Worm (Caenorhabditis elegans) whole organism, mixed stage, embryonic: ENCODE data around the gene R10E9.4.
A peak's percentile ranks its signal among the peaks of the same experiment; 100 is the strongest.

Experiments
- M03D4.4 ChIP-seq: sonication (generic microtip); optimal IDR thresholded peaks from 2 replicates; lab custom pipeline; 2017; ENCODE audit warnings: mild to moderate bottlenecking, missing genetic modification characterization, missing compliant biosample characterization
- bed-3 ChIP-seq: fragments of 200-800 bp; sonication (Bioruptor generic); optimal IDR thresholded peaks from 3 replicates; lab custom pipeline; 2018; ENCODE audit warnings: mild to moderate bottlenecking, missing genetic modification characterization, moderate library complexity, missing compliant biosample characterization
- blmp-1 ChIP-seq: fragments of 150-350 bp; optimal IDR thresholded peaks from 2 replicates; lab custom pipeline; 2014; ENCODE audit warnings: missing biosample characterization, missing genetic modification characterization
- ceh-43 ChIP-seq: fragments of 200-800 bp; sonication (Bioruptor generic); optimal IDR thresholded peaks from 2 replicates; lab custom pipeline; 2018; ENCODE audit warnings: mild to moderate bottlenecking, missing genetic modification characterization, moderate library complexity, missing compliant biosample characterization
- ces-1 ChIP-seq: fragments of 150-350 bp; optimal IDR thresholded peaks from 2 replicates; lab custom pipeline; 2014; ENCODE audit warnings: missing biosample characterization, missing genetic modification reagents, missing genetic modification characterization
- cnd-1 ChIP-seq: fragments of 200-800 bp; sonication (Bioruptor generic); optimal IDR thresholded peaks from 2 replicates; lab custom pipeline; 2018; ENCODE audit warnings: mild to moderate bottlenecking, missing genetic modification characterization, missing compliant biosample characterization
- elt-3 ChIP-seq: fragments of 150-350 bp; optimal IDR thresholded peaks from 2 replicates; lab custom pipeline; 2014; ENCODE audit warnings: missing biosample characterization, missing genetic modification characterization
- flh-1 ChIP-seq: fragments of 200-800 bp; sonication (Bioruptor generic); optimal IDR thresholded peaks from 2 replicates; lab custom pipeline; 2018; ENCODE audit warnings: mild to moderate bottlenecking, missing genetic modification characterization, moderate library complexity, missing compliant biosample characterization
- ham-2 ChIP-seq: fragments of 200-800 bp; sonication (Bioruptor generic); optimal IDR thresholded peaks from 2 replicates; lab custom pipeline; 2018; ENCODE audit warnings: mild to moderate bottlenecking, missing genetic modification characterization, missing compliant biosample characterization
- hlh-1 ChIP-seq: fragments of 150-350 bp; optimal IDR thresholded peaks from 2 replicates; lab custom pipeline; 2014; ENCODE audit warnings: missing biosample characterization, missing genetic modification reagents, missing genetic modification characterization
- lin-13 ChIP-seq: fragments of 150-350 bp; optimal IDR thresholded peaks from 2 replicates; lab custom pipeline; 2014; ENCODE audit warnings: missing biosample characterization, missing genetic modification characterization
- lin-32 ChIP-seq: fragments of 200-800 bp; sonication (Bioruptor generic); optimal IDR thresholded peaks from 2 replicates; lab custom pipeline; 2018; ENCODE audit warnings: mild to moderate bottlenecking, missing genetic modification characterization, missing compliant biosample characterization
- mab-5 ChIP-seq: fragments of 150-350 bp; optimal IDR thresholded peaks from 2 replicates; lab custom pipeline; 2014; ENCODE audit warnings: missing biosample characterization, missing genetic modification characterization
- mep-1 ChIP-seq: fragments of 150-350 bp; optimal IDR thresholded peaks from 2 replicates; lab custom pipeline; 2017; ENCODE audit warnings: missing biosample characterization, missing genetic modification reagents, missing genetic modification characterization, inconsistent platforms
- mls-2 ChIP-seq: sonication (generic microtip); optimal IDR thresholded peaks from 2 replicates; lab custom pipeline; 2016; ENCODE audit warnings: mild to moderate bottlenecking, missing genetic modification characterization, moderate library complexity, missing compliant biosample characterization
- nhr-12 ChIP-seq: fragments of 150-350 bp; optimal IDR thresholded peaks from 2 replicates; lab custom pipeline; 2014; ENCODE audit warnings: missing biosample characterization, missing genetic modification characterization
- nhr-2 ChIP-seq: fragments of 150-350 bp; optimal IDR thresholded peaks from 2 replicates; lab custom pipeline; 2014; ENCODE audit warnings: missing biosample characterization, missing genetic modification characterization
- nhr-237 ChIP-seq: fragments of 150-350 bp; optimal IDR thresholded peaks from 2 replicates; lab custom pipeline; 2014; ENCODE audit warnings: missing biosample characterization, missing genetic modification characterization
- nhr-28 ChIP-seq: fragments of 150-350 bp; optimal IDR thresholded peaks from 2 replicates; lab custom pipeline; 2014; ENCODE audit warnings: missing biosample characterization, missing genetic modification characterization
- nhr-76 ChIP-seq: sonication (generic microtip); optimal IDR thresholded peaks from 2 replicates; lab custom pipeline; 2017; ENCODE audit warnings: missing biosample characterization, missing genetic modification characterization
- pha-4 ChIP-seq: fragments of 150-350 bp; optimal IDR thresholded peaks from 2 replicates; lab custom pipeline; 2018; ENCODE audit warnings: missing biosample characterization, missing genetic modification reagents, missing genetic modification characterization
- sem-2 ChIP-seq: fragments of 200-800 bp; sonication (Bioruptor generic); optimal IDR thresholded peaks from 2 replicates; lab custom pipeline; 2018; ENCODE audit warnings: mild to moderate bottlenecking, missing genetic modification characterization, missing compliant biosample characterization
- snpc-4 ChIP-seq: fragments of 150-350 bp; optimal IDR thresholded peaks from 2 replicates; lab custom pipeline; 2014; ENCODE audit warnings: missing biosample characterization, missing genetic modification characterization
- sptf-1 ChIP-seq: sonication (generic microtip); optimal IDR thresholded peaks from 2 replicates; lab custom pipeline; 2017; ENCODE audit warnings: mild to moderate bottlenecking, missing genetic modification characterization, moderate library complexity, missing compliant biosample characterization
- tbx-8 ChIP-seq: fragments of 200-800 bp; sonication (Bioruptor generic); optimal IDR thresholded peaks from 2 replicates; lab custom pipeline; 2018; ENCODE audit warnings: mild to moderate bottlenecking, missing genetic modification characterization, moderate library complexity, missing compliant biosample characterization
- unc-39 ChIP-seq: fragments of 150-350 bp; optimal IDR thresholded peaks from 2 replicates; lab custom pipeline; 2014; ENCODE audit warnings: missing biosample characterization, missing genetic modification characterization
- unc-62 ChIP-seq: fragments of 150-350 bp; optimal IDR thresholded peaks from 2 replicates; lab custom pipeline; 2014; ENCODE audit warnings: missing biosample characterization, missing genetic modification reagents, missing genetic modification characterization
- ztf-11 ChIP-seq: fragments of 150-350 bp; optimal IDR thresholded peaks from 2 replicates; lab custom pipeline; 2014; ENCODE audit warnings: missing biosample characterization, missing genetic modification characterization

The R10E9.4 gene

ce11 chrIII:4004064-4004580 lies 31.5 kb upstream of the R10E9.4 start, which contains the start of gene tif-1A (continued):
- no peak for TF ChIP-seq bed-3 (GFP tag; lab: Kevin White, UChicago)
- TF ChIP-seq lin-13: peak; percentile 89
- TF ChIP-seq cnd-1 (tag; lab: Kevin White, UChicago): no peak
- TF ChIP-seq nhr-2 (tag; lab: Kevin White, UChicago): no peak
- no peak for TF ChIP-seq ztf-11 (tag; lab: Kevin White, UChicago)

ce11 chrIII:3994457-3994856 lies 21.9 kb upstream of the R10E9.4 start:
- TF ChIP-seq ham-2: no peak
- TF ChIP-seq mep-1 (tag; lab: Kevin White, UChicago): no peak
- peak; percentile 4 for TF ChIP-seq unc-62 (GFP tag; lab: Kevin White, UChicago)
- TF ChIP-seq ceh-43 (GFP tag; lab: Kevin White, UChicago): no peak
- TF ChIP-seq ztf-11 (tag; lab: Kevin White, UChicago): no peak
- no peak for TF ChIP-seq mls-2 (tag; lab: Kevin White, UChicago)
- no peak for TF ChIP-seq sptf-1

ce11 chrIII:3992089-3992488 lies 19.5 kb upstream of the R10E9.4 start, which contains the start of gene glb-11:
glb-11 (minus strand) TSS chrIII:3992189.
- TF ChIP-seq unc-39: no peak

- TF ChIP-seq nhr-12 (tag; lab: Kevin White, UChicago) (no peak), nhr-28 (tag; lab: Kevin White, UChicago) (no peak), unc-62 (GFP tag; lab: Kevin White, UChicago) (peak; percentile 2), mep-1 (tag; lab: Kevin White, UChicago) (no peak), mab-5 (tag; lab: Kevin White, UChicago) (no peak), tbx-8 (GFP tag; lab: Kevin White, UChicago) (no peak), mls-2 (tag; lab: Kevin White, UChicago) (no peak), cnd-1 (tag; lab: Kevin White, UChicago) (no peak), hlh-1 (tag; lab: Kevin White, UChicago) (peak; percentile 75), bed-3 (GFP tag; lab: Kevin White, UChicago) (no peak), sem-2 (GFP tag; lab: Kevin White, UChicago) (no peak), pha-4 (tag; lab: Kevin White, UChicago) (no peak), lin-32 (GFP tag; lab: Kevin White, UChicago) (no peak)
These were observed 18.8 kb upstream of the R10E9.4 start for ce11 chrIII:3991362-3991761.

ce11 chrIII:3987759-3988158 lies 15.2 kb upstream of the R10E9.4 start, which contains the start of gene C36E8.6:
C36E8.6 (plus strand) TSS chrIII:3988059.
- TF ChIP-seq lin-32 (GFP tag; lab: Kevin White, UChicago) (no peak), flh-1 (no peak), nhr-237 (tag; lab: Kevin White, UChicago) (no peak), mep-1 (tag; lab: Kevin White, UChicago) (no peak), ham-2 (no peak), snpc-4 (tag; lab: Kevin White, UChicago) (no peak), cnd-1 (tag; lab: Kevin White, UChicago) (no peak), ztf-11 (tag; lab: Kevin White, UChicago) (no peak), ceh-43 (GFP tag; lab: Kevin White, UChicago) (no peak), mab-5 (tag; lab: Kevin White, UChicago) (no peak), M03D4.4 (tag; lab: Kevin White, UChicago) (no peak), elt-3 (tag; lab: Kevin White, UChicago) (no peak), ces-1 (no peak), nhr-76 (tag; lab: Kevin White, UChicago) (no peak), nhr-28 (tag; lab: Kevin White, UChicago) (no peak), blmp-1 (no peak), nhr-12 (tag; lab: Kevin White, UChicago) (no peak)

ce11 chrIII:3986368-3986767 lies 13.8 kb upstream of the R10E9.4 start, which contains the start of gene Y1A5A.1:
Y1A5A.1 (minus strand) TSS chrIII:3986661.
- no peak for TF ChIP-seq ces-1
- TF ChIP-seq pha-4 (tag; lab: Kevin White, UChicago): no peak
- TF ChIP-seq sptf-1: no peak
- TF ChIP-seq unc-39: no peak
- no peak for TF ChIP-seq cnd-1 (tag; lab: Kevin White, UChicago)
- TF ChIP-seq lin-13: no peak
- TF ChIP-seq ztf-11 (tag; lab: Kevin White, UChicago): no peak
- TF ChIP-seq, all 35 proteins: peak for 0
